Worm (Caenorhabditis elegans) whole organism, late embryonic: ENCODE measurements around the gene acd-3.
A peak's percentile ranks its signal among the peaks of the same experiment; 100 is the strongest.

Experiments
- F13H6.1 ChIP-seq: sonication (generic microtip); optimal IDR thresholded peaks from 2 replicates; lab custom pipeline; 2016; ENCODE audit warnings: missing genetic modification characterization, missing compliant biosample characterization
- K02D7.2 ChIP-seq: sonication (generic microtip); optimal IDR thresholded peaks from 2 replicates; lab custom pipeline; 2017; ENCODE audit warnings: mild to moderate bottlenecking, missing genetic modification characterization, missing compliant biosample characterization
- K09A11.1 ChIP-seq: sonication (generic microtip); optimal IDR thresholded peaks from 2 replicates; lab custom pipeline; 2017; ENCODE audit warnings: antibody characterized with exemption, mild to moderate bottlenecking, missing genetic modification characterization, missing compliant biosample characterization; ENCODE audit not compliant: insufficient read depth
- ahr-1 ChIP-seq: sonication (generic microtip); optimal IDR thresholded peaks from 2 replicates; lab custom pipeline; 2016; ENCODE audit warnings: missing genetic modification characterization, missing compliant biosample characterization
- ceh-18 ChIP-seq: sonication (generic microtip); optimal IDR thresholded peaks from 2 replicates; lab custom pipeline; 2016; ENCODE audit warnings: missing genetic modification characterization, missing compliant biosample characterization
- ceh-2 ChIP-seq: sonication (generic microtip); optimal IDR thresholded peaks from 2 replicates; lab custom pipeline; 2016; ENCODE audit warnings: missing genotype, missing genetic modification characterization, missing compliant biosample characterization
- ceh-22 ChIP-seq: sonication (generic microtip); optimal IDR thresholded peaks from 2 replicates; lab custom pipeline; 2017; ENCODE audit warnings: missing biosample characterization, missing genetic modification characterization
- ceh-30 ChIP-seq: fragments of 150-350 bp; optimal IDR thresholded peaks from 2 replicates; lab custom pipeline; 2014; ENCODE audit warnings: missing biosample characterization, missing genetic modification characterization
- ceh-31 ChIP-seq: sonication (generic microtip); optimal IDR thresholded peaks from 2 replicates; lab custom pipeline; 2016; ENCODE audit warnings: missing genetic modification characterization, missing compliant biosample characterization
- ceh-34 ChIP-seq: sonication (generic microtip); optimal IDR thresholded peaks from 2 replicates; lab custom pipeline; 2016; ENCODE audit warnings: mild to moderate bottlenecking, missing genetic modification characterization, missing compliant biosample characterization
- ceh-6 ChIP-seq: fragments of 200-800 bp; sonication (Bioruptor generic); optimal IDR thresholded peaks from 2 replicates; lab custom pipeline; 2018; ENCODE audit warnings: mild to moderate bottlenecking, missing genetic modification characterization, missing compliant biosample characterization
- ceh-9 ChIP-seq: sonication (generic microtip); optimal IDR thresholded peaks from 2 replicates; lab custom pipeline; 2016; ENCODE audit warnings: mild to moderate bottlenecking, missing genetic modification characterization, inconsistent platforms, missing compliant biosample characterization
- che-1 ChIP-seq: sonication (generic microtip); optimal IDR thresholded peaks from 2 replicates; lab custom pipeline; 2016; ENCODE audit warnings: mild to moderate bottlenecking, missing genetic modification characterization, missing compliant biosample characterization
- dmd-4 ChIP-seq: sonication (generic microtip); optimal IDR thresholded peaks from 2 replicates; lab custom pipeline; 2016; ENCODE audit warnings: borderline replicate concordance, missing genetic modification characterization, missing compliant biosample characterization
- dve-1 ChIP-seq: sonication (generic microtip); optimal IDR thresholded peaks from 2 replicates; lab custom pipeline; 2017; ENCODE audit warnings: antibody characterized with exemption, mild to moderate bottlenecking, missing genetic modification characterization, missing compliant biosample characterization
- elt-2 ChIP-seq: sonication (generic microtip); optimal IDR thresholded peaks from 2 replicates; lab custom pipeline; 2016; ENCODE audit warnings: missing genetic modification reagents, missing genetic modification characterization, missing compliant biosample characterization
- elt-4 ChIP-seq: sonication (generic microtip); optimal IDR thresholded peaks from 2 replicates; lab custom pipeline; 2016; ENCODE audit warnings: missing genetic modification characterization, missing compliant biosample characterization
- ets-4 ChIP-seq: sonication (generic microtip); optimal IDR thresholded peaks from 2 replicates; lab custom pipeline; 2016; ENCODE audit warnings: missing genetic modification characterization, missing compliant biosample characterization
- fax-1 ChIP-seq: sonication (generic microtip); optimal IDR thresholded peaks from 2 replicates; lab custom pipeline; 2016; ENCODE audit warnings: missing genotype, missing genetic modification characterization, missing compliant biosample characterization
- fkh-10 ChIP-seq: fragments of 150-350 bp; optimal IDR thresholded peaks from 2 replicates; lab custom pipeline; 2014; ENCODE audit warnings: missing biosample characterization, missing genetic modification reagents, missing genetic modification characterization
- hlh-30 ChIP-seq: sonication (generic microtip); optimal IDR thresholded peaks from 2 replicates; lab custom pipeline; 2017; ENCODE audit warnings: antibody characterized with exemption, missing genetic modification characterization, missing compliant biosample characterization; ENCODE audit not compliant: insufficient read depth
- hlh-8 ChIP-seq: sonication (generic microtip); optimal IDR thresholded peaks from 2 replicates; lab custom pipeline; 2016; ENCODE audit warnings: missing genotype, missing genetic modification characterization, missing compliant biosample characterization
- madf-2 ChIP-seq: sonication (generic microtip); optimal IDR thresholded peaks from 2 replicates; lab custom pipeline; 2017; ENCODE audit warnings: missing genetic modification characterization, missing compliant biosample characterization
- nfya-1 ChIP-seq: sonication (generic microtip); optimal IDR thresholded peaks from 2 replicates; lab custom pipeline; 2017; ENCODE audit warnings: missing genetic modification characterization, mild to moderate bottlenecking, missing compliant biosample characterization, antibody characterized with exemption, moderate library complexity
- pag-3 ChIP-seq: sonication (generic microtip); optimal IDR thresholded peaks from 2 replicates; lab custom pipeline; 2016; ENCODE audit warnings: missing compliant biosample characterization, missing genetic modification characterization, borderline replicate concordance
- pat-9 ChIP-seq: fragments of 200-800 bp; sonication (Bioruptor generic); optimal IDR thresholded peaks from 2 replicates; lab custom pipeline; 2018; ENCODE audit warnings: mild to moderate bottlenecking, missing genetic modification characterization, moderate library complexity, missing compliant biosample characterization
- pha-2 ChIP-seq: sonication (generic microtip); optimal IDR thresholded peaks from 2 replicates; lab custom pipeline; 2017; ENCODE audit warnings: mild to moderate bottlenecking, missing genetic modification characterization, missing compliant biosample characterization
- pha-4 ChIP-seq: fragments of 150-350 bp; optimal IDR thresholded peaks from 2 replicates; lab custom pipeline; 2018; ENCODE audit warnings: missing biosample characterization, missing genetic modification reagents, missing genetic modification characterization
- rnt-1 ChIP-seq: sonication (generic microtip); optimal IDR thresholded peaks from 2 replicates; lab custom pipeline; 2016; ENCODE audit warnings: missing genetic modification characterization, missing compliant biosample characterization
- sdc-2 ChIP-seq: sonication (generic microtip); optimal IDR thresholded peaks from 2 replicates; lab custom pipeline; 2016; ENCODE audit warnings: missing genotype, missing genetic modification characterization, missing compliant biosample characterization
- sox-4 ChIP-seq: sonication (generic microtip); optimal IDR thresholded peaks from 2 replicates; lab custom pipeline; 2017; ENCODE audit warnings: mild to moderate bottlenecking, missing genetic modification characterization, inconsistent platforms, missing compliant biosample characterization
- syd-9 ChIP-seq: sonication (generic microtip); optimal IDR thresholded peaks from 2 replicates; lab custom pipeline; 2016; ENCODE audit warnings: mild to moderate bottlenecking, missing genetic modification characterization, moderate library complexity, missing compliant biosample characterization
- tbx-2 ChIP-seq: sonication (generic microtip); optimal IDR thresholded peaks from 2 replicates; lab custom pipeline; 2016; ENCODE audit warnings: missing genetic modification characterization, missing compliant biosample characterization
- tbx-7 ChIP-seq: sonication (generic microtip); optimal IDR thresholded peaks from 2 replicates; lab custom pipeline; 2016; ENCODE audit warnings: missing genotype, missing genetic modification characterization, missing compliant biosample characterization
- unc-42 ChIP-seq: sonication (generic microtip); optimal IDR thresholded peaks from 2 replicates; lab custom pipeline; 2016; ENCODE audit warnings: missing genotype, missing genetic modification characterization, missing compliant biosample characterization
- unc-55 ChIP-seq: sonication (generic microtip); optimal IDR thresholded peaks from 2 replicates; lab custom pipeline; 2017; ENCODE audit warnings: missing biosample characterization, missing genetic modification reagents, missing genetic modification characterization
- unc-86 ChIP-seq: sonication (generic microtip); optimal IDR thresholded peaks from 2 replicates; lab custom pipeline; 2016; ENCODE audit warnings: missing genetic modification characterization, missing compliant biosample characterization
- ztf-16 ChIP-seq: sonication (generic microtip); optimal IDR thresholded peaks from 2 replicates; lab custom pipeline; 2017; ENCODE audit warnings: missing genetic modification characterization, missing compliant biosample characterization

Gene acd-3

DNA sequence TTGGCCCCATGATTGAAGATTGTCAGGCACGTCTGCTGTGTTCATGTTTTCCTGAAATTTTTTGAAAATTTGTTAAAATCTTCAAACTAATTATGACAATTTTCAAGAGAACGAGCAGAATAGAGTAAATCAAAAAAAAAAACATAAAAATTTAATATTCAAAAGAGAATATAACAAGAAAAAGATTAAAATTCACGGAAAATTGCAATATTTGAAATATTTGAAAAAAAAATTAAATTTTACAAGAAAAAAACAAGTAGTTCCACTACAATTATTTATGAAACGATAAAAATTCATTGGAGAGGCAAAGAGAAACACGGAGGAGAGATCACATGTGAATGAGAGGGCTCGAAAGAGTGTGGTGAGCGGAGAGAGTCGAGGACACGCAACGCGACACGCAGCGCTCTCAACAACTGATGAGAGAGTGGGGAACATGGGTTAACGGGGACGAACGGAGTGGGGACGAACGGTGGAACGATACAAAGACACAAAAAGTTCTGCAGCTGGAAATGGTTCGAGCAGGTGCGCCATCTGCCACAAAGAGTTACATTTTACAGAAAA is 24.5 kb upstream of the acd-3 start, which contains the start of gene mbk-1:
Gene mbk-1, minus strand, starts transcription at position 51 of the 561 bp plus-strand sequence.
- TF ChIP-seq unc-55 (GFP tag; lab: Kevin White, UChicago) (peak; percentile 78), ceh-34 (tag; lab: Kevin White, UChicago) (peak; percentile 65), fax-1 (tag; lab: Kevin White, UChicago) (no peak), syd-9 (tag; lab: Kevin White, UChicago) (peak; percentile 8), ceh-2 (tag; lab: Kevin White, UChicago) (peak; percentile 40), ztf-16 (tag; lab: Kevin White, UChicago) (no peak), tbx-2 (peak; percentile 67), dmd-4 (tag; lab: Kevin White, UChicago) (no peak), ceh-6 (GFP tag; lab: Kevin White, UChicago) (no peak), K09A11.1 (no peak), dve-1 (tag; lab: Kevin White, UChicago) (no peak), hlh-8 (tag; lab: Kevin White, UChicago) (peak; percentile 0), sdc-2 (tag; lab: Kevin White, UChicago) (peak; percentile 76), tbx-7 (tag; lab: Kevin White, UChicago) (no peak), ceh-18 (tag; lab: Kevin White, UChicago) (peak; percentile 38), che-1 (no peak), unc-42 (tag; lab: Kevin White, UChicago) (peak; percentile 28), rnt-1 (tag; lab: Kevin White, UChicago) (no peak), hlh-30 (peak; percentile 93), nfya-1 (peak; percentile 75), sox-4 (tag; lab: Kevin White, UChicago) (no peak), elt-2 (peak; percentile 11), fkh-10 (GFP tag; lab: Kevin White, UChicago) (no peak), F13H6.1 (tag; lab: Kevin White, UChicago) (no peak), ceh-31 (tag; lab: Kevin White, UChicago) (peak; percentile 52), K02D7.2 (no peak), ets-4 (tag; lab: Kevin White, UChicago) (no peak), pag-3 (tag; lab: Kevin White, UChicago) (no peak)
- TF ChIP-seq, all 69 proteins: peak for 13

DNA sequence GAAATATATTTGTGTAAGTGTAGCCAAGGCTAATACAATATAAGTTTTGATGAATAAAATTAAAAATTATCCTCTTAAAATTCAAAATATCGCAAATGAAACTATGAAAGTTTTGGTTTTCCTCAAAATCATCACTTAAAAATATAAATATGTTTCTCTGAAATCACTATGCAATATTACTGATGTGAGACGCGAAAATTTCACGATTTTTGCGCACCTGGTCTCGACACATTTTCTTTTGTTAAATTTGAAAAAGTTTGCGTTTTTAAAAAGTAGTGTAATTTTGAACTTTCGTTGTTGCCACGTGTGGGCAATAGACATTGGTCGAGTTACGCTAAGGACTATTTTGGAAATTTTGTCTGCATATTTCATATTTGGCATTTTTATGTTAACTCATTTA is 20.3 kb upstream of the acd-3 start:
- TF ChIP-seq dve-1 (tag; lab: Kevin White, UChicago), result no peak

DNA sequence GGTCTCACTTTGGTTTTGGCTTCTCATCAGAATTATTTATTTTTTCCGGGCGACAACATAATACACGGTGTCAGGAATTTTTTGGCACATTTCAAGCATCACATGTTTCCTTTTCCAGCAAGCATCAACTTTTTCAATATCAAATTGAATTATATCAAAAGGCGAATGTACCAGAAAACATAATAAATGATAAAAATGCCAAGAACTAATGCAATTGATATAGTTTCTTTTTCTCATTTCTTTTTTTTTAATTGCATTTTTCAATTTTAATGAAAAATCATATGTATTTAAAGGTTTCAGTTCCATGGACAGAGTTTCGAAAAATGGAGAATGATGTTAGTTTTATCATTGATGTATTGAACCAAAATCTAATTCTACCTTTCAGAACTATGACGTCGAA is 17.5 kb upstream of the acd-3 start, which contains the start of gene dpf-2:
Gene dpf-2, plus strand, starts transcription at position 301 of the 400 bp plus-strand sequence.
- no peak for TF ChIP-seq elt-4 (tag; lab: Kevin White, UChicago)
- TF ChIP-seq ceh-30 (tag; lab: Kevin White, UChicago), result no peak
- no peak for TF ChIP-seq pha-4 (tag; lab: Kevin White, UChicago)
- TF ChIP-seq unc-86 (tag; lab: Kevin White, UChicago), result no peak
- no peak for TF ChIP-seq ceh-9 (tag; lab: Kevin White, UChicago)
- TF ChIP-seq pha-2 (tag; lab: Kevin White, UChicago), result no peak
- no peak for TF ChIP-seq ceh-34 (tag; lab: Kevin White, UChicago)
- no peak for TF ChIP-seq pat-9
- TF ChIP-seq F13H6.1 (tag; lab: Kevin White, UChicago), result no peak
- no peak for TF ChIP-seq sdc-2 (tag; lab: Kevin White, UChicago)
- no peak for TF ChIP-seq madf-2 (tag; lab: Kevin White, UChicago)
- TF ChIP-seq ahr-1 (tag; lab: Kevin White, UChicago), result no peak
- TF ChIP-seq ceh-22 (tag; lab: Kevin White, UChicago), result no peak
